Worm (Caenorhabditis elegans) whole organism, late embryonic: Measurements from ENCODE around the gene fbxb-55.

ENCODE experiments used
- C08G9.2 ChIP-seq: sonication (generic microtip); optimal IDR thresholded peaks from 2 replicates; lab custom pipeline; 2016; ENCODE audit warnings: mild to moderate bottlenecking, missing genetic modification characterization, moderate library complexity, missing compliant biosample characterization
- C38D4.7 ChIP-seq: fragments of 200-800 bp; sonication (Bioruptor generic); optimal IDR thresholded peaks from 2 replicates; lab custom pipeline; 2018; ENCODE audit warnings: mild to moderate bottlenecking, missing genetic modification characterization, moderate library complexity, missing compliant biosample characterization
- F13H6.1 ChIP-seq: sonication (generic microtip); optimal IDR thresholded peaks from 2 replicates; lab custom pipeline; 2016; ENCODE audit warnings: missing genetic modification characterization, missing compliant biosample characterization
- K02D7.2 ChIP-seq: sonication (generic microtip); optimal IDR thresholded peaks from 2 replicates; lab custom pipeline; 2017; ENCODE audit warnings: mild to moderate bottlenecking, missing genetic modification characterization, missing compliant biosample characterization
- K09A11.1 ChIP-seq: sonication (generic microtip); optimal IDR thresholded peaks from 2 replicates; lab custom pipeline; 2017; ENCODE audit warnings: antibody characterized with exemption, mild to moderate bottlenecking, missing genetic modification characterization, missing compliant biosample characterization; ENCODE audit not compliant: insufficient read depth
- ceh-18 ChIP-seq: sonication (generic microtip); optimal IDR thresholded peaks from 2 replicates; lab custom pipeline; 2016; ENCODE audit warnings: missing genetic modification characterization, missing compliant biosample characterization
- ceh-19 ChIP-seq: fragments of 200-800 bp; sonication (Bioruptor generic); optimal IDR thresholded peaks from 2 replicates; lab custom pipeline; 2018; ENCODE audit warnings: mild to moderate bottlenecking, missing genetic modification characterization, missing compliant biosample characterization
- ceh-2 ChIP-seq: sonication (generic microtip); optimal IDR thresholded peaks from 2 replicates; lab custom pipeline; 2016; ENCODE audit warnings: missing genotype, missing genetic modification characterization, missing compliant biosample characterization
- ceh-24 ChIP-seq: sonication (generic microtip); optimal IDR thresholded peaks from 2 replicates; lab custom pipeline; 2016; ENCODE audit warnings: mild to moderate bottlenecking, missing genetic modification characterization, missing compliant biosample characterization
- ceh-30 ChIP-seq: fragments of 150-350 bp; optimal IDR thresholded peaks from 2 replicates; lab custom pipeline; 2014; ENCODE audit warnings: missing biosample characterization, missing genetic modification characterization
- ceh-31 ChIP-seq: sonication (generic microtip); optimal IDR thresholded peaks from 2 replicates; lab custom pipeline; 2016; ENCODE audit warnings: missing genetic modification characterization, missing compliant biosample characterization
- ceh-34 ChIP-seq: sonication (generic microtip); optimal IDR thresholded peaks from 2 replicates; lab custom pipeline; 2016; ENCODE audit warnings: mild to moderate bottlenecking, missing genetic modification characterization, missing compliant biosample characterization
- ceh-48 ChIP-seq: sonication (generic microtip); optimal IDR thresholded peaks from 2 replicates; lab custom pipeline; 2016; ENCODE audit warnings: missing genetic modification characterization, inconsistent platforms, missing compliant biosample characterization
- ceh-9 ChIP-seq: sonication (generic microtip); optimal IDR thresholded peaks from 2 replicates; lab custom pipeline; 2016; ENCODE audit warnings: mild to moderate bottlenecking, missing genetic modification characterization, inconsistent platforms, missing compliant biosample characterization
- fax-1 ChIP-seq: sonication (generic microtip); optimal IDR thresholded peaks from 2 replicates; lab custom pipeline; 2016; ENCODE audit warnings: missing genotype, missing genetic modification characterization, missing compliant biosample characterization
- fkh-10 ChIP-seq: fragments of 150-350 bp; optimal IDR thresholded peaks from 2 replicates; lab custom pipeline; 2014; ENCODE audit warnings: missing biosample characterization, missing genetic modification reagents, missing genetic modification characterization
- hlh-13 ChIP-seq: fragments of 200-800 bp; sonication (Bioruptor generic); optimal IDR thresholded peaks from 2 replicates; lab custom pipeline; 2018; ENCODE audit warnings: mild to moderate bottlenecking, missing genetic modification characterization, missing compliant biosample characterization
- hlh-8 ChIP-seq: sonication (generic microtip); optimal IDR thresholded peaks from 2 replicates; lab custom pipeline; 2016; ENCODE audit warnings: missing genotype, missing genetic modification characterization, missing compliant biosample characterization
- lim-6 ChIP-seq: sonication (generic microtip); optimal IDR thresholded peaks from 2 replicates; lab custom pipeline; 2016; ENCODE audit warnings: missing genetic modification characterization, missing compliant biosample characterization
- madf-2 ChIP-seq: sonication (generic microtip); optimal IDR thresholded peaks from 2 replicates; lab custom pipeline; 2017; ENCODE audit warnings: missing genetic modification characterization, missing compliant biosample characterization
- mec-3 ChIP-seq: sonication (generic microtip); optimal IDR thresholded peaks from 2 replicates; lab custom pipeline; 2016; ENCODE audit warnings: borderline replicate concordance, missing genetic modification characterization, missing compliant biosample characterization
- nfya-1 ChIP-seq: sonication (generic microtip); optimal IDR thresholded peaks from 2 replicates; lab custom pipeline; 2017; ENCODE audit warnings: missing genetic modification characterization, mild to moderate bottlenecking, missing compliant biosample characterization, antibody characterized with exemption, moderate library complexity
- npax-4 ChIP-seq: sonication (generic microtip); optimal IDR thresholded peaks from 2 replicates; lab custom pipeline; 2016; ENCODE audit warnings: missing genetic modification characterization, missing compliant biosample characterization
- odd-2 ChIP-seq: sonication (generic microtip); optimal IDR thresholded peaks from 2 replicates; lab custom pipeline; 2017; ENCODE audit warnings: antibody characterized with exemption, mild to moderate bottlenecking, missing genetic modification characterization, missing compliant biosample characterization
- pat-9 ChIP-seq: fragments of 200-800 bp; sonication (Bioruptor generic); optimal IDR thresholded peaks from 2 replicates; lab custom pipeline; 2018; ENCODE audit warnings: mild to moderate bottlenecking, missing genetic modification characterization, moderate library complexity, missing compliant biosample characterization
- ref-2 ChIP-seq: sonication (generic microtip); optimal IDR thresholded peaks from 2 replicates; lab custom pipeline; 2016; ENCODE audit warnings: missing genetic modification characterization, missing compliant biosample characterization
- rnt-1 ChIP-seq: sonication (generic microtip); optimal IDR thresholded peaks from 2 replicates; lab custom pipeline; 2016; ENCODE audit warnings: missing genetic modification characterization, missing compliant biosample characterization
- sdc-2 ChIP-seq: sonication (generic microtip); optimal IDR thresholded peaks from 2 replicates; lab custom pipeline; 2016; ENCODE audit warnings: missing genotype, missing genetic modification characterization, missing compliant biosample characterization
- sox-4 ChIP-seq: sonication (generic microtip); optimal IDR thresholded peaks from 2 replicates; lab custom pipeline; 2017; ENCODE audit warnings: mild to moderate bottlenecking, missing genetic modification characterization, inconsistent platforms, missing compliant biosample characterization
- tbx-2 ChIP-seq: sonication (generic microtip); optimal IDR thresholded peaks from 2 replicates; lab custom pipeline; 2016; ENCODE audit warnings: missing genetic modification characterization, missing compliant biosample characterization
- ttx-3 ChIP-seq: sonication (generic microtip); optimal IDR thresholded peaks from 2 replicates; lab custom pipeline; 2016; ENCODE audit warnings: missing genetic modification reagents, missing genetic modification characterization, missing compliant biosample characterization
- unc-3 ChIP-seq, 2 experiments: fragments of 200-800 bp in 1 of 2; sonication (Bioruptor generic) in 1 of 2; sonication (generic microtip) in 1 of 2; conservative IDR thresholded peaks in 1 of 2; optimal IDR thresholded peaks in 1 of 2; 2 replicates each; pipeline versions ENCODE4 v1.3.6 to Lab custom; 2016 to 2022; ENCODE audit warnings: missing compliant biosample characterization in 2 of 2, missing genetic modification characterization in 2 of 2, missing genetic modification reagents in 1 of 2
- unc-42 ChIP-seq: sonication (generic microtip); optimal IDR thresholded peaks from 2 replicates; lab custom pipeline; 2016; ENCODE audit warnings: missing genotype, missing genetic modification characterization, missing compliant biosample characterization
- unc-55 ChIP-seq: sonication (generic microtip); optimal IDR thresholded peaks from 2 replicates; lab custom pipeline; 2017; ENCODE audit warnings: missing biosample characterization, missing genetic modification reagents, missing genetic modification characterization
- unc-86 ChIP-seq: sonication (generic microtip); optimal IDR thresholded peaks from 2 replicates; lab custom pipeline; 2016; ENCODE audit warnings: missing genetic modification characterization, missing compliant biosample characterization
- zip-5 ChIP-seq: sonication (generic microtip); optimal IDR thresholded peaks from 2 replicates; lab custom pipeline; 2016; ENCODE audit warnings: missing genetic modification characterization, missing compliant biosample characterization

Gene fbxb-55

DNA sequence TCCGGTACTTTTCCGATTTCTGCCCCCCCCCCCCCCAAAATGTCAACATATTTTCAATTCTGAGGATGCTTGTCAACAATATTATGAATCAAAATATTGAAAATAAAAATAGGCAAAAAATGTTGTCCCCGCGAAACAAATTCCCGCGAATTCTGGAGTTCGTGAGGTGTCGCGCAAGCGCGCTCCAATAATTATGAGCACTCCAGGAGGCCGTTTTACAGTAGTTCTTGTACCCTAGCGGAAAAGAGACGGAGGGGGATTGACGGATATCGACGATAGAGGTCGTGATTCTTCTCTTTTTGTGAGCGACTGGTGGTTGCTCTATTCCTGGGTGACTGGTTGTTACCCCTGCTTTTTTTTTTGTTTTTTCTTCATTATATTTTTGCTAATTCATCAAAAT lies 2.2 kb downstream of the fbxb-55 start:
- TF ChIP-seq ref-2 (peak; percentile 59), ceh-2 (tag; lab: Kevin White, UChicago) (peak; percentile 44), zip-5 (peak; percentile 2), ceh-31 (tag; lab: Kevin White, UChicago) (peak; percentile 55), sox-4 (tag; lab: Kevin White, UChicago) (no peak), ttx-3 (tag; lab: Kevin White, UChicago) (no peak), tbx-2 (tag; lab: Kevin White, UChicago) (peak; percentile 58), hlh-8 (no peak), unc-55 (GFP tag; lab: Kevin White, UChicago) (no peak), C08G9.2 (tag; lab: Kevin White, UChicago) (peak; percentile 7)

DNA sequence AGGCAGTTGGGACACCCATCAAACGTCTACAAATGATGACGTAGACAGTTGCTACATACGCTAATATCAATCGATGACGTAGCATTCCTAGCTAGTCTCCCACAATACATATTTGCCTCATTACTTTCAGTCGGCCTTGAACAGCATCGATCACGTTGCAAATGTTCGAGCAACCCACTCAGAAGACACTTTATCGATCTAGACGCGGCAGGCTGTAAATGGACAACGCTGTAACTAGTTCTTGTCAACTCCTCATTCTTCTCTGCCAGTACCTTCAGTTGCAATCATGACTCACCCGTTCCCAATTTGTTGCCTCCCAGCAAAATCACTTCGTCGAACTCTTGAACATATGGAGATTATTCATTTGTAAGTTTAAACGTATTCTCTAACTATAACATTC lies 3.4 kb downstream of the fbxb-55 start, which contains the start of gene pqn-75:
TSS of gene pqn-75 (plus strand) at position 301 of the 400 bp plus-strand sequence.
- no peak for TF ChIP-seq madf-2 (tag; lab: Kevin White, UChicago)
- TF ChIP-seq lim-6 (tag; lab: Kevin White, UChicago): no peak
- no peak for TF ChIP-seq unc-42 (tag; lab: Kevin White, UChicago)
- no peak for TF ChIP-seq K02D7.2 (tag; lab: Kevin White, UChicago)
- no peak for TF ChIP-seq ceh-9 (tag; lab: Kevin White, UChicago)
- no peak for TF ChIP-seq rnt-1 (tag; lab: Kevin White, UChicago)
- no peak for TF ChIP-seq K09A11.1 (tag; lab: Kevin White, UChicago)
- no peak for TF ChIP-seq C38D4.7 (GFP tag; lab: Kevin White, UChicago)
- TF ChIP-seq ceh-24 (tag; lab: Kevin White, UChicago): no peak
- no peak for TF ChIP-seq npax-4
- no peak for TF ChIP-seq F13H6.1 (tag; lab: Kevin White, UChicago)
- TF ChIP-seq ceh-19 (GFP tag; lab: Kevin White, UChicago): no peak
- no peak for TF ChIP-seq ceh-34

DNA sequence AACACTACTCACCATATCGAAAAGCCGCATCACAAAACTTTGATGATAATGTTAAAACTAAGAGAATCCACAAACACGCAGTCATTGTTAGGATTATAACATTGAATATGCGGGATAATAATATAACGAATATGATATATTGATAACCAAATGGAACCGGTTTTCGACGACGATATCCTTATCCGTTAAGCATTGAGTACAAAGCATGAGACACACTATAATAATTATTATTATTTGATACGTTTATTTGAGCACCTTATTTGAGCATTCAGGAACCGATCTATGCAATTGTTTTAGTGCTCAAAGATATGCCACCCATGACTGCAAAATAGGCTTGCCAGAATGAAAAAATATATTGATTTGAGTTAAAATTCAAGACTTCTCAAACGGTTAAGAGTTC lies 6.0 kb downstream of the fbxb-55 start, which contains the start of gene W03D2.9:
TSS of gene W03D2.9 (minus strand) at position 101 of the 400 bp plus-strand sequence.
- TF ChIP-seq C38D4.7 (GFP tag; lab: Kevin White, UChicago) (no peak), mec-3 (tag; lab: Kevin White, UChicago) (no peak), tbx-2 (tag; lab: Kevin White, UChicago) (no peak), rnt-1 (tag; lab: Kevin White, UChicago) (no peak), ceh-30 (tag; lab: Kevin White, UChicago) (no peak), ceh-18 (tag; lab: Kevin White, UChicago) (no peak), ref-2 (no peak), nfya-1 (tag; lab: Kevin White, UChicago) (no peak), unc-86 (no peak), fkh-10 (GFP tag; lab: Kevin White, UChicago) (no peak), unc-42 (tag; lab: Kevin White, UChicago) (no peak), unc-3 (GFP tag; conservative IDR thresholded peaks at IDR 0.05; lab: Robert Waterston, UW) (no peak), unc-3 (tag; optimal IDR thresholded peaks at IDR 0.05; lab: Kevin White, UChicago) (no peak)

DNA sequence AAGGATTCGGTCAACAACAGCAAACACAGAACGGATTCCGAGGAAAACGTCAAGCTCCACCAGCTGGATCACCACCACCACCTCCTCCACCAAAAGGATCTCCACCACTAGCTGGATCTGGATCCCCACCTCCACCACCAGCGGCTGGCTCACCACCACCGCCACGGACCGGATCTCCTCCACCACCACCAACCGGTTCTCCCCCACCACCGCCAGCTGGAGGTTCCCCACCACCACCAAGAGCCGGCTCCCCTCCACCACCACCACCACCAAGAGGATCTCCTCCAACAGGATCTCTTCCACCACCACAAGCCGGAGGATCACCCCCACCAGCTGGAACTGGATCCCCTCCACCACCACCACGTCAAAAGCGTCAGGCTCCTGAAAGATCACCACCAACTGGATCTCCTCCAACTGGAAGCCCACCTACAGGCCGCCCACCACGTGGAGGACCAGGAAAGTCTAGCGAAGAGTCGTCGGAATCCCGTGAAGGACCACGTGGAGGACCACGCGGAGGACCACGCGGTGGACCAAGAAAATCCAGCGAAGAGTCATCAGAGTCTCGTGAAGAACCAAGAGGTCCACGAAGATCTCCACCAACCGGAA lies 8.2 kb downstream of the fbxb-55 start:
- TF ChIP-seq fax-1 (tag; lab: Kevin White, UChicago) (no peak), zip-5 (no peak), odd-2 (tag; lab: Kevin White, UChicago) (no peak), pat-9 (tag; lab: Kevin White, UChicago) (no peak), hlh-13 (GFP tag; lab: Kevin White, UChicago) (no peak), ceh-48 (tag; lab: Kevin White, UChicago) (no peak), mec-3 (tag; lab: Kevin White, UChicago) (peak; percentile 69), sdc-2 (no peak)
